Fruit fly (Drosophila melanogaster): ENCODE data around the gene Naam.

Naam gene

DNA sequence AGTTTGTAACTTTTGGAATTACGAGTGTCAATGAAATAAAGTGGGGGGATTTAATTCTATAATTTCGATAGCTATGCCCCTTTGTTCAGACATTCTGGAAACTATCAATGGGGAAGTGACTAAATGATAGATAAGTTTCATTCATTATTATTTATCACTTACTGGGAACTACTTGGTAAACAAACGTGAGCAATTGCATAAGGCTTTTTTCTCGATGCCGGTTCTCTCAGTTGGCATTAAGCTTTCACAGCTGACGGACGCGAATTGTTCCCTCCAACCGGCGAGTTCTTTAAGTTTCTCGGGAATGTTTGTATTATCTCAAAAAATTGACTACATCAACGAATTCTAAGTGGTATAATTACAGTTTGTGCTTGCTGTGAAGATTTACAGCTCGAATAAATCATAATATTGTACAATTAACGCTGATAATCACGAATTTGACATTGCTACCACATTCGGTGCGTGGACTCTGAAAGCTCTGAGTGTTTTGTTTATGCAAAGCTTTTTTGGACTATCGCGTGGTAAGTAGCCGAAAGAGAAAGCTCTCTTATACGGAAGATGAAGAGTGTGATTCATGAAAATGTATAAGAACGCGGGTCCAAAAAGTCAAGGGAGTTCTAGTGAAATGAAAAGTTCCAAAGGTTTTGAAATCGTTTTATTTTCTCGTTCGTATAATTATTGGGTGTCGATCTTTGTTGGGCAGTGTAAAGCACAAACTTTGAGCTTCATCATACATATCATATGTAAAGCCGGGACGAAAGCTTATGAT is at the start of gene Naam:
Naam (plus strand) TSS at position 228 of the 769 bp plus-strand sequence.
- TF ChIP-seq Dll (optimal IDR thresholded peaks at IDR 0.05) (no peak), psq (optimal IDR thresholded peaks at IDR 0.05) (no peak), CG8478 (optimal IDR thresholded peaks at IDR 0.05) (no peak), pan (optimal IDR thresholded peaks at IDR 0.05) (no peak), EcR (GFP tag; optimal IDR thresholded peaks at IDR 0.05) (no peak), usp (GFP tag; optimal IDR thresholded peaks at IDR 0.05) (no peak)

DNA sequence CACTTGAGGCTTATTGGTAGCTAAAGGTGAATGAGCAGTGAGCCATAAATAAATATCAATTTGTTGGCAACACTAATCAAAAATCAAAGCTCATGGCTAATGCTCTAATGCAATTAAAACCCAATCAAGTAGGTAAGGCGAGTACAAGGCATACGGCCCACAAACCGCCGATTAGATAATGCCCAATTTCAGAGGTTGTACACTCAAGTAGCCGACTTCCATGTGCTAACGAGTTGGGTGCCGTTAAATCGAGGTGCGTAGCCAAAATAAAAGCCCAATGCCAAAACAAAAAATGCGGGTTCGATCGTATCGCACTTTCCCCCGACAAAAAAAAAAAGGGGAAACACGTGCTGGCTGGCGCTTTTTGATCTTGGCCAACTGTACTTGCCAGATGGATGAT is 49.2 kb upstream of the Naam start:
- TF ChIP-seq psq (optimal IDR thresholded peaks at IDR 0.05): no peak
- TF ChIP-seq CG8478 (optimal IDR thresholded peaks at IDR 0.05): no peak
- TF ChIP-seq pan (optimal IDR thresholded peaks at IDR 0.05): no peak
- TF ChIP-seq Dll (optimal IDR thresholded peaks at IDR 0.05): no peak
- no peak for TF ChIP-seq EcR (GFP tag; optimal IDR thresholded peaks at IDR 0.05)
- TF ChIP-seq usp (GFP tag; optimal IDR thresholded peaks at IDR 0.05): no peak

DNA sequence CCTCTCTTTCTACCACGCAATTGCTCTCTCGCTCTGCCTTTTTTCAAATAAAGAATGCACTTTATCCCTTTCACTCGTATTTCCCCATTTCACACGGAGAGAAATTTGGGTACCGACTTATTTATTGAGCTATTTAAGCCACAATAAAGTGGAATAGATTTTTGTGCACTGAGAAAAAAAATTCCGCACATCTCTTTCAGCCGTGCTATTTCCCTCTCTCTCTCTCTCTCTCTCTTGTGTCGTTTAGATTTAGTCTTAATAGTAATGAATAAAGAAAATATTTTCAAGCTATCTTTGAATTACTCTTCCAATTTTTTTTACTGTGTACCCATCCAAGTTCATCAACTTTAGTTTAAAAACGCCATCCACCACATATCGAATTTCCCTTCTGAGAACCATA is 47.6 kb upstream of the Naam start:
- no peak for TF ChIP-seq psq (optimal IDR thresholded peaks at IDR 0.05)
- no peak for TF ChIP-seq pan (optimal IDR thresholded peaks at IDR 0.05)
- TF ChIP-seq EcR (GFP tag; optimal IDR thresholded peaks at IDR 0.05): no peak
- TF ChIP-seq Dll (optimal IDR thresholded peaks at IDR 0.05): no peak
- TF ChIP-seq CG8478 (optimal IDR thresholded peaks at IDR 0.05): no peak
- TF ChIP-seq usp (GFP tag; optimal IDR thresholded peaks at IDR 0.05): no peak

DNA sequence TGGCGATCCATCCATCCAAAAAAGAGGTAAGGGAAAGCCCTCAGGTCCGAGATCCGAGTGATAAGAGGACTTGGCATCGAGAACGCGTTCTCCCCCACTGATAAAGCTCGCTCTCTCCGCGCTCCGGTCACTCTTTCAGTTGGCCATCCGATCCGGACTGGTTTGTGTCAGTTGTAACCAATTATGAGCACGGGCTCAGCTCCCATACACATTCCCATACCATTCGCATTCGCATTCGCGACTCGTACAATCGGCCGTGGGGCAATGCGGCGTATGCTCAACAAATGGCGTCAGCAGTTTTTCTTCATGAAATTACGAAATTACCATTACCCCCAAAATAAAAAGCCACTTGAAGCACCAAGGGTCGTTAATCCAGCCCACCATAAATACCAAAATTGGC is 46.8 kb upstream of the Naam start:
- no peak for TF ChIP-seq pan (optimal IDR thresholded peaks at IDR 0.05)
- TF ChIP-seq usp (GFP tag; optimal IDR thresholded peaks at IDR 0.05): no peak
- no peak for TF ChIP-seq Dll (optimal IDR thresholded peaks at IDR 0.05)
- TF ChIP-seq psq (optimal IDR thresholded peaks at IDR 0.05): no peak
- TF ChIP-seq CG8478 (optimal IDR thresholded peaks at IDR 0.05): no peak

DNA sequence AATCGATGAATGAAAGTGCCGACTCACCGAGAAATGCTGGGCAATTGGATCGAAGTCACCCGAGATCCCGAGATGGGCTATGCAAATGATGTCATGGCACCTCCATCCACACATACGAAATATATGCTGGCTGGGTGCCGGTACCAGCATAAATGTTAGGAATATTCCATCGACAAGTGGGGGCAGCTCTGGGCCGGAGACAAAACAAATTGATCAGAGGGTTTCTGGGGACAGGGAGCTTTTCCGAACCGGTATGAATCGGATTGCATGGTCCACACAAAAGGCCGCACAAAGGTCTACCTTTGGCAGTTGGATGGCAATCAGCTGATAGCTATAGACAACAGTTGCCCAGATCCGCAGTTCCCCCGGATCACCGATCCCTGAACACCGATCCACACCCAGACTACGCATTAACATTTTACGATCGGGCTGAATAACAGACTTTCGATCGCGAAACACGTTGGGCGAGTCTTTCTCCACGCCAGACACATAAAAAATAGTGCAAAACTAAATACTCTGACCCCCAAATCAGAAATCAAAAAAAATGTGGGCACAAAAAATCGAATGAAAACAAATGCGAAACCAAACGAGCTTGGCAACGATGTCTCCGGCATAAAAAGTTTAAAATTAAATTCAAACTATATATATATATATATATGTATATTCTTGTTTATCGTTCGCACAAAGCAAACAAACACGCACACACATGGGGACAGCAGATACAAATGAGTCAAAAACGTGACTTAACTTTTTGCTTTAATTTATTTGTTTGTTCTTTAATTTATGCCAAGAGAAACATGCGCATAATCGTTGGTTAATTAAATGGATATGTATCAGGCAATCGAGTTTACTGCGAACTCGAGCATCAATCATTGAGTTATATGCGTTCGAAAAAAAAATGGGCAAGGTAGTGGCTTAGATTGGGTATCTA is 45.7 kb upstream of the Naam start:
- no peak for TF ChIP-seq CG8478 (optimal IDR thresholded peaks at IDR 0.05)
- no peak for TF ChIP-seq pan (optimal IDR thresholded peaks at IDR 0.05)
- no peak for TF ChIP-seq Dll (optimal IDR thresholded peaks at IDR 0.05)
- no peak for TF ChIP-seq EcR (GFP tag; optimal IDR thresholded peaks at IDR 0.05)
- TF ChIP-seq psq (optimal IDR thresholded peaks at IDR 0.05): no peak
- no peak for TF ChIP-seq usp (GFP tag; optimal IDR thresholded peaks at IDR 0.05)

DNA sequence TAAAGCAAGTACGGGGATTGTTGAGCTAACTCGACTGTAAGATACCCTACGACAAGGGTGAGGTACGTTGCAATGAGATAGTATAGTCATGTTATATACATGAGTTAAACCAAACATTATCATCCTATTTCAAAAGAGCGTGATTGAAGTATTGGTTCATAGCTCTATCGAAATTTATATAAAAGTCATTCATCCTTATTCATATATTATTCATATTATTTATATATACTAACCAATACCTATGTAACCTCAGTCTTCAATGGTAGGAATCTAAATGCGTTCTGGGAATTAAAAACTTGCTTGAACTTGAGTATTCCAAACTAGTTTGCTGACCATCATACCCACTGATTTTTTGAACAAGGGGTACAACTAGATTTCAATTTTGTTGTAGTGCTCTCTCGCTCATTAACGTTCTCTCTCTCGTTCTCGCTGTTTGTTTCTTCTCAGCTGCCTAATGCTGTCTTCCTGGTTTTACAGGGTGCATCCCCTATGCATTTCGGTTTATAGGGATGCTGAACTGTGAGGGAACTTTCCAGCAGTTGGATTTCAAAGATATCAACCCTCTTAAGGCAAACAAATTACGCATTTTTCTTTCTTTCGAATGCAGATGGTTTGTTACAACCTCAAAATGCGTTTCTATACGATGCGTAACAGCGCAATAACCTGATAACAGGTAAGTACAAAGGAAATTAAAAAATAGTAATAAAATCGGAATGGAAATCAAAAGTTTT is 43.3 kb upstream of the Naam start:
- TF ChIP-seq EcR (GFP tag; optimal IDR thresholded peaks at IDR 0.05) (no peak), CG8478 (optimal IDR thresholded peaks at IDR 0.05) (no peak), psq (optimal IDR thresholded peaks at IDR 0.05) (no peak)

DNA sequence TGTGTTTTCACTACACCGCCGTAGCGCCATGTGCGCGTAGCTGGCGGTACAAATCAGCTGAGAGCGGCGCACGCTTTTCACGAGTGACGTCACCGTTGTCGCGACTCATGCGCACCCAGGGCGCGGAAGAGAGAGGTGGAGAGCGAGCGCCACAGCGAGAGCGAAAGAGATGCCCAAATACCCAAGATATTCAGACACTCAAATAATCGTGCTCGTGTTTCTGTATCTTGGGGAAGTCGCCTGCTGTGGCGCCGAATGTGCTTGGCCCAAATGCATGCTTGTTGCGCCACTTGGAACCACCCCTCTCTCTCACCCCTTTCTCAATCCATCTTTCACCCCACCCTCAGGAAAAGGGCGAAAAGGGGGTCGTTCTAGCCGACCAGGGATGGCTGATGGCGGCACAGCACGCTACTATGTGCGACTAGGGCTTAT is 38.5 kb upstream of the Naam start, which contains the start of gene CG6231:
CG6231 (minus strand) TSS at position 34 of the 432 bp plus-strand sequence.
- no peak for TF ChIP-seq usp (GFP tag; optimal IDR thresholded peaks at IDR 0.05)
- no peak for TF ChIP-seq Dll (optimal IDR thresholded peaks at IDR 0.05)
- TF ChIP-seq EcR (GFP tag; optimal IDR thresholded peaks at IDR 0.05): no peak
- TF ChIP-seq CG8478 (optimal IDR thresholded peaks at IDR 0.05): no peak
- no peak for TF ChIP-seq psq (optimal IDR thresholded peaks at IDR 0.05)

DNA sequence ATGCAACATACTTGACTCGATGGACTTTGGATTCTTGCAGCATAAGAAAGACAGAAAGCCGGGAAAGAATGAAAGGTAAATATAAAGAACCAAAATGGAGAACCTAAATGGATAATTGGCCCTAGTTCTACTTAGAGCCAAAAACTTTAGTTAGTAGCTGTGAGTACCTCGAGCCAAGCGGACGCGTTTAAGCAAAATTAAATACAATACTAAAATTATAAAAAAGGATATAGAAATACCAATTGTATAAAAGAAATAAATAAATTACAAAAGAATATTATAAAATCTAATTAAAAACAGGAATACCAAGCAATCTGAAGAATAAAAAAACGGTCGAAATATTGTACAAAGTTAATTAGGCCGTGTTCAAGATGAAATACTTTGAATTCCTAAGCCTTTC is 36.6 kb upstream of the Naam start, which contains the start of gene CG34138:
CG34138 (plus strand) TSS at position 301 of the 400 bp plus-strand sequence.
- TF ChIP-seq CG8478 (optimal IDR thresholded peaks at IDR 0.05) (no peak), EcR (GFP tag; optimal IDR thresholded peaks at IDR 0.05) (no peak), psq (optimal IDR thresholded peaks at IDR 0.05) (no peak), Dll (optimal IDR thresholded peaks at IDR 0.05) (no peak), pan (optimal IDR thresholded peaks at IDR 0.05) (no peak), usp (GFP tag; optimal IDR thresholded peaks at IDR 0.05) (no peak)

DNA sequence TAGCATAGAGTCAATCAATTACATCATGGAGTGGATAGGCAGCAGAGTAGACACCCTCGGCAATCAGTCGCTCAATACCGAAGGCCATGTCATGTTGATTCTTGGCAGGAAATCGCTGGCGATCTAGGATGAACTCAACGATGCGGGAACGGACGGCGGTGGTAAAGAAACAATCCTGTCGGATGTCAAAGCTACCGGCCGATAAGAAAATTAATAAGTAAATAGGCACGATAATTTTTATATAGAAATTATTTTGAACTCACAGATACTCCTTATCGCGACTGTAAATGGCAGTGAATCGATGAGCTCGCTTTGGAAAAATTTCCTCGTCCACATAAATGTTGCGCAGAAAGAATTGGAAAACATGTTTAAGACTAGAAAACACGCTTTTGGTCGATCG is 33.2 kb upstream of the Naam start:
- no peak for TF ChIP-seq pan (optimal IDR thresholded peaks at IDR 0.05)
- no peak for TF ChIP-seq EcR (GFP tag; optimal IDR thresholded peaks at IDR 0.05)
- no peak for TF ChIP-seq CG8478 (optimal IDR thresholded peaks at IDR 0.05)
- no peak for TF ChIP-seq psq (optimal IDR thresholded peaks at IDR 0.05)
- TF ChIP-seq usp (GFP tag; optimal IDR thresholded peaks at IDR 0.05): no peak

DNA sequence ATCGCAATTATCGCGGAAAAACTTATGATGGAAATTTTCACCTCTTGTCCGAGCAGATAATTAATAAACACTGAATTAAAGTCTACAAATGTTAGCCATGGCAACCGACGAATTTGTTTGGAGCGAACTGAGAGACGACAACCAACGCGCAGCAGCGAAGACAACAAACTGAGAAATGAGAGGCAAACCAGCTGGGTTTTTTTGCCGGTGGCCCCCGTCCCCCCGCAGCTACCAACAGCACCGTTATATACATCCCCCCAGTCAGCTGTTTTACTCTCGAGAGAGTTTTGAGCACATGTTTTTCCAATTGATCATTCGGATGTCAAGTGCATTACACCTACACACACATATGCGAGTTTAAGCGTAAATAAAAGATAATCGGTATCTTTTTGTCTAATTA is 30.2 kb upstream of the Naam start:
- TF ChIP-seq CG8478 (optimal IDR thresholded peaks at IDR 0.05) (no peak), EcR (GFP tag; optimal IDR thresholded peaks at IDR 0.05) (no peak), usp (GFP tag; optimal IDR thresholded peaks at IDR 0.05) (no peak), pan (optimal IDR thresholded peaks at IDR 0.05) (no peak), psq (optimal IDR thresholded peaks at IDR 0.05) (no peak), Dll (optimal IDR thresholded peaks at IDR 0.05) (no peak)

DNA sequence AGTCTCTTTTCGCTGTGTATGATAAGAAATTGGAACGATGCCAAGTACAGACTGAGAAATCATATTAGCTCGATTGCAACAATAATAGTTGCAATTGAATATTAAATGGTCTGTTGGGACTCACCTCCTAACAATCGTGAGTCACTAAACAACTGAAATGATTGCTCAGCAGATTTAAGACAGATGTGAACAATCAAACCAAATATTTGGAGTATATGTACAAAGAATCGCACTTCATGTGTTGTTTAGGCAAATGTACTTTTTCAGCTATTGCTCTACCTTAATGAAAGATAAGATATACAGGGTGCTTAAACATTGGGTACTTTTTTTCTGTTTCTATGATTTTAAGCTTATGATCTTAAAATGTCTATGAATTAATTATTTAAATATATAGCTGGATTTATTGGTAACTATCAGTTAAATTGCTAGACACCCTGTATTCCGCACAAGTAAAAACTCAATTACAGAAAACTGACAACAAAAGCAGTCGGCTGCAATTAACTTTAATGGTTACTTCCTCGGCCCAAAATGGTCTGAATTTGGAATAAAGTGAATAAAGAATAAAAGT is 29.7 kb upstream of the Naam start:
- TF ChIP-seq EcR (GFP tag; optimal IDR thresholded peaks at IDR 0.05) (no peak), pan (optimal IDR thresholded peaks at IDR 0.05) (no peak), usp (GFP tag; optimal IDR thresholded peaks at IDR 0.05) (no peak), Dll (optimal IDR thresholded peaks at IDR 0.05) (no peak), CG8478 (optimal IDR thresholded peaks at IDR 0.05) (no peak)

All from whole organism.